Fruit fly (Drosophila melanogaster) whole organism, embryonic: Measurements from ENCODE around the gene CG33947.

Experiments
- CG13424 ChIP-seq: fragments of 200-800 bp; sonication (Bioruptor generic); optimal IDR thresholded peaks from 2 replicates; lab custom pipeline; 2019; ENCODE audit warnings: missing biosample characterization, mild to moderate bottlenecking, missing genetic modification characterization, moderate library complexity
- CG18764 ChIP-seq: fragments of 200-800 bp; sonication (Bioruptor generic); optimal IDR thresholded peaks from 3 replicates; lab custom pipeline; 2016; ENCODE audit warnings: missing biosample characterization, missing genetic modification characterization
- CG2678 ChIP-seq: fragments of 200-800 bp; sonication (Bioruptor generic); optimal IDR thresholded peaks from 3 replicates; lab custom pipeline; 2019; ENCODE audit warnings: missing biosample characterization, mild to moderate bottlenecking, missing genetic modification characterization, moderate library complexity
- CG31365 ChIP-seq: fragments of 200-800 bp; sonication (Bioruptor generic); optimal IDR thresholded peaks from 2 replicates; lab custom pipeline; 2018; ENCODE audit warnings: missing biosample characterization, mild to moderate bottlenecking, missing genetic modification characterization
- CG33557 ChIP-seq: fragments of 200-800 bp; sonication (Bioruptor generic); optimal IDR thresholded peaks from 2 replicates; lab custom pipeline; 2019; ENCODE audit warnings: missing biosample characterization, mild to moderate bottlenecking, missing genetic modification characterization, moderate library complexity
- Lhr ChIP-seq: fragments of 200-800 bp; sonication (Bioruptor generic); optimal IDR thresholded peaks from 3 replicates; lab custom pipeline; 2017; ENCODE audit warnings: mild to moderate bottlenecking, missing biosample characterization, missing genetic modification reagents, missing genetic modification characterization
- MBD-R2 ChIP-seq: fragments of 200-800 bp; sonication (Bioruptor generic); IDR thresholded peaks from 2 replicates; pipeline ENCODE4 v1.3.6; 2022; ENCODE audit warnings: missing biosample characterization, missing genetic modification characterization
- Sry-β ChIP-seq: fragments of 200-800 bp; sonication (Bioruptor generic); optimal IDR thresholded peaks from 2 replicates; lab custom pipeline; 2018; ENCODE audit warnings: missing biosample characterization, mild to moderate bottlenecking, missing genetic modification characterization, moderate library complexity
- dan ChIP-seq: fragments of 200-800 bp; sonication (Bioruptor generic); IDR thresholded peaks from 2 replicates; pipeline ENCODE4 v1.3.6; 2022; ENCODE audit warnings: missing biosample characterization, missing genetic modification characterization

- TF ChIP-seq MBD-R2 (GFP tag; lab: Robert Waterston, UW) (no peak), CG31365 (no peak), CG18764 (GFP tag; lab: Kevin White, UChicago) (no peak), Sry-β (GFP tag; lab: Kevin White, UChicago) (no peak), CG2678 (tag; lab: Kevin White, UChicago) (no peak), CG13424 (tag; lab: Kevin White, UChicago) (no peak), Lhr (GFP tag; lab: Kevin White, UChicago) (no peak), dan (no peak), CG33557 (no peak)
Measured at dm6 chr3L:11052760-11053259, 43.5 kb upstream of the CG33947 start.
